Fruit fly (Drosophila melanogaster) whole organism, embryonic: ENCODE results near the gene Ir93a.
A peak's percentile ranks its signal among the peaks of the same experiment; 100 is the strongest.

Source experiments
- B-H2 ChIP-seq: fragments of 200-800 bp; sonication (Bioruptor generic); optimal IDR thresholded peaks from 2 replicates; lab custom pipeline; 2018; ENCODE audit warnings: missing biosample characterization, mild to moderate bottlenecking, missing genetic modification characterization
- CG10654 ChIP-seq: fragments of 200-800 bp; sonication (Bioruptor generic); optimal IDR thresholded peaks from 2 replicates; lab custom pipeline; 2016; ENCODE audit warnings: missing biosample characterization, missing genetic modification characterization
- CG12659 ChIP-seq: fragments of 200-800 bp; sonication (Bioruptor generic); optimal IDR thresholded peaks from 3 replicates; lab custom pipeline; 2017; ENCODE audit warnings: mild to moderate bottlenecking, missing biosample characterization, missing genetic modification reagents, missing genetic modification characterization
- CG12942 ChIP-seq: fragments of 200-800 bp; sonication (Bioruptor generic); optimal IDR thresholded peaks from 3 replicates; lab custom pipeline; 2016; ENCODE audit warnings: missing biosample characterization, missing genetic modification characterization
- CG14667 ChIP-seq: fragments of 200-800 bp; sonication (Bioruptor generic); IDR thresholded peaks from 2 replicates; pipeline ENCODE4 v1.3.6; 2022; ENCODE audit warnings: missing biosample characterization, missing genetic modification characterization
- CG15514 ChIP-seq: fragments of 200-800 bp; sonication (Bioruptor generic); optimal IDR thresholded peaks from 3 replicates; lab custom pipeline; 2017; ENCODE audit warnings: missing biosample characterization, missing genetic modification characterization, mild to moderate bottlenecking, moderate library complexity, missing genetic modification reagents
- CG15696 ChIP-seq: fragments of 200-800 bp; sonication (Bioruptor generic); optimal IDR thresholded peaks from 2 replicates; lab custom pipeline; 2019; ENCODE audit warnings: missing biosample characterization, mild to moderate bottlenecking, missing genetic modification characterization, moderate library complexity
- CG1602 ChIP-seq: fragments of 200-800 bp; sonication (Bioruptor generic); optimal IDR thresholded peaks from 3 replicates; lab custom pipeline; 2016; ENCODE audit warnings: missing biosample characterization, missing genetic modification characterization
- CG1647 ChIP-seq: fragments of 200-800 bp; sonication (Bioruptor generic); optimal IDR thresholded peaks from 3 replicates; lab custom pipeline; 2016; ENCODE audit warnings: missing biosample characterization, missing genetic modification characterization
- CG17186 ChIP-seq: fragments of 200-800 bp; sonication (Bioruptor generic); optimal IDR thresholded peaks from 3 replicates; lab custom pipeline; 2017; ENCODE audit warnings: missing biosample characterization, missing genetic modification reagents, missing genetic modification characterization
- CG17385 ChIP-seq: fragments of 200-800 bp; sonication (Bioruptor generic); optimal IDR thresholded peaks from 3 replicates; lab custom pipeline; 2018; ENCODE audit warnings: missing biosample characterization, mild to moderate bottlenecking, missing genetic modification characterization
- CG17568 ChIP-seq: fragments of 200-800 bp; sonication (Bioruptor generic); optimal IDR thresholded peaks from 2 replicates; lab custom pipeline; 2018; ENCODE audit warnings: missing biosample characterization, mild to moderate bottlenecking, missing genetic modification characterization, moderate library complexity
- CG18262 ChIP-seq: fragments of 200-800 bp; optimal IDR thresholded peaks from 3 replicates; lab custom pipeline; 2019; ENCODE audit warnings: missing biosample characterization, mild to moderate bottlenecking, missing genetic modification characterization, moderate library complexity
- CG1832 ChIP-seq: fragments of 200-800 bp; sonication (Bioruptor generic); optimal IDR thresholded peaks from 2 replicates; lab custom pipeline; 2017; ENCODE audit warnings: missing biosample characterization, mild to moderate bottlenecking, missing genetic modification characterization, inconsistent platforms
- CG2129 ChIP-seq: fragments of 200-800 bp; sonication (Bioruptor generic); IDR thresholded peaks from 2 replicates; pipeline ENCODE4 v1.3.6; 2022; ENCODE audit warnings: missing biosample characterization, missing genetic modification characterization; ENCODE audit not compliant: partially characterized antibody
- CG2889 ChIP-seq: fragments of 200-800 bp; sonication (Bioruptor generic); IDR thresholded peaks from 3 replicates; pipeline ENCODE4 v1.3.6; 2022; ENCODE audit warnings: missing biosample characterization, missing genetic modification characterization
- CG31441 ChIP-seq: fragments of 200-800 bp; sonication (Bioruptor generic); IDR thresholded peaks from 2 replicates; pipeline ENCODE4 v1.3.6; 2022; ENCODE audit warnings: missing biosample characterization, missing genetic modification characterization
- CG3163 ChIP-seq: fragments of 200-800 bp; sonication (Bioruptor generic); optimal IDR thresholded peaks from 3 replicates; lab custom pipeline; 2016; ENCODE audit warnings: missing biosample characterization, missing genetic modification characterization
- CG32772 ChIP-seq: fragments of 200-800 bp; sonication (Bioruptor generic); IDR thresholded peaks from 2 replicates; pipeline ENCODE4 v1.3.6; 2022; ENCODE audit warnings: missing biosample characterization, missing genetic modification characterization
- CG3847 ChIP-seq: fragments of 200-800 bp; sonication (Bioruptor generic); IDR thresholded peaks from 2 replicates; pipeline ENCODE4 v1.3.6; 2022; ENCODE audit warnings: missing biosample characterization, missing genetic modification characterization
- CG6765 ChIP-seq: fragments of 200-800 bp; sonication (Bioruptor generic); optimal IDR thresholded peaks from 3 replicates; lab custom pipeline; 2017; ENCODE audit warnings: missing biosample characterization, mild to moderate bottlenecking, missing genetic modification characterization
- CG6813 ChIP-seq: fragments of 200-800 bp; sonication (Bioruptor generic); optimal IDR thresholded peaks from 2 replicates; lab custom pipeline; 2017; ENCODE audit warnings: missing biosample characterization, missing genetic modification characterization, mild to moderate bottlenecking, moderate library complexity, missing genetic modification reagents
- CHES-1-like ChIP-seq: fragments of 200-800 bp; sonication (Bioruptor generic); optimal IDR thresholded peaks from 2 replicates; lab custom pipeline; 2016; ENCODE audit warnings: missing biosample characterization, missing genetic modification characterization
- Dbx ChIP-seq: fragments of 200-800 bp; sonication (Bioruptor generic); IDR thresholded peaks from 3 replicates; pipeline ENCODE4 v1.3.6; 2022; ENCODE audit warnings: missing biosample characterization, missing genetic modification characterization
- Dip3 ChIP-seq: fragments of 200-800 bp; sonication (Bioruptor generic); optimal IDR thresholded peaks from 3 replicates; lab custom pipeline; 2016; ENCODE audit warnings: missing biosample characterization, missing genetic modification characterization
- Ets65A ChIP-seq: fragments of 200-800 bp; sonication (Bioruptor generic); peaks from one replicate; lab custom pipeline; 2016; ENCODE audit warnings: missing biosample characterization, missing genetic modification characterization
- MBD-R2 ChIP-seq: fragments of 200-800 bp; sonication (Bioruptor generic); IDR thresholded peaks from 2 replicates; pipeline ENCODE4 v1.3.6; 2022; ENCODE audit warnings: missing biosample characterization, missing genetic modification characterization
- NFAT ChIP-seq: fragments of 200-800 bp; sonication (Bioruptor generic); IDR thresholded peaks from 2 replicates; pipeline ENCODE4 v1.3.6; 2022; ENCODE audit warnings: missing biosample characterization, missing genetic modification characterization
- bcd ChIP-seq: fragments of 200-800 bp; sonication (Bioruptor generic); optimal IDR thresholded peaks from 2 replicates; lab custom pipeline; 2017; ENCODE audit warnings: missing biosample characterization, mild to moderate bottlenecking, missing genetic modification characterization
- br ChIP-seq: fragments of >200 bp; optimal IDR thresholded peaks from 2 replicates; lab custom pipeline; 2017
- chif ChIP-seq, 2 experiments: fragments of 200-800 bp; sonication (Bioruptor generic); optimal IDR thresholded peaks; 3 replicates each; lab custom pipeline; 2016; ENCODE audit warnings: missing biosample characterization in 2 of 2, missing genetic modification characterization in 2 of 2
- dimm ChIP-seq: fragments of 200-800 bp; sonication (Bioruptor generic); IDR thresholded peaks from 2 replicates; pipeline ENCODE4 v1.3.6; 2022; ENCODE audit warnings: missing biosample characterization, missing genetic modification characterization
- fd102C ChIP-seq: fragments of 200-800 bp; sonication (Bioruptor generic); optimal IDR thresholded peaks from 2 replicates; lab custom pipeline; 2018; ENCODE audit warnings: missing biosample characterization, mild to moderate bottlenecking, missing genetic modification characterization, moderate library complexity
- fu2 ChIP-seq: fragments of 200-800 bp; sonication (Bioruptor generic); optimal IDR thresholded peaks from 2 replicates; lab custom pipeline; 2016; ENCODE audit warnings: missing biosample characterization, missing genetic modification characterization
- gcm2 ChIP-seq: fragments of 200-800 bp; sonication (Bioruptor generic); optimal IDR thresholded peaks from 2 replicates; lab custom pipeline; 2016; ENCODE audit warnings: missing biosample characterization, missing genetic modification characterization
- hkb ChIP-seq, 2 experiments: fragments of 200-800 bp in 1 of 2; fragments of >200 bp in 1 of 2; sonication (Bioruptor generic) in 1 of 2; IDR thresholded peaks in 1 of 2; optimal IDR thresholded peaks in 1 of 2; 2 replicates each; pipeline versions ENCODE4 v1.3.6 to Lab custom; 2017 to 2022; ENCODE audit warnings: missing biosample characterization in 1 of 2, missing genetic modification characterization in 1 of 2
- maf-S ChIP-seq: fragments of 200-800 bp; sonication (Bioruptor generic); optimal IDR thresholded peaks from 2 replicates; lab custom pipeline; 2016; ENCODE audit warnings: missing biosample characterization, missing genetic modification characterization
- mld ChIP-seq: fragments of 200-800 bp; sonication (Bioruptor generic); IDR thresholded peaks from 3 replicates; pipeline ENCODE4 v1.3.6; 2022; ENCODE audit warnings: missing biosample characterization, missing genetic modification characterization; ENCODE audit not compliant: partially characterized antibody
- nom ChIP-seq: fragments of 200-800 bp; sonication (Bioruptor generic); optimal IDR thresholded peaks from 2 replicates; lab custom pipeline; 2017; ENCODE audit warnings: missing biosample characterization, missing genetic modification characterization, mild to moderate bottlenecking, moderate library complexity, missing genetic modification reagents
- org-1 ChIP-seq: fragments of 200-800 bp; sonication (Bioruptor generic); optimal IDR thresholded peaks from 2 replicates; lab custom pipeline; 2017; ENCODE audit warnings: missing biosample characterization, missing genetic modification characterization
- pum ChIP-seq: fragments of 200-800 bp; sonication (Bioruptor generic); optimal IDR thresholded peaks from 2 replicates; lab custom pipeline; 2016; ENCODE audit warnings: missing biosample characterization, missing genetic modification characterization
- run ChIP-seq: fragments of 200-800 bp; sonication (Bioruptor generic); optimal IDR thresholded peaks from 3 replicates; lab custom pipeline; 2018; ENCODE audit warnings: missing biosample characterization, mild to moderate bottlenecking, missing genetic modification characterization
- sc ChIP-seq, 3 experiments: fragments of >200 bp in 2 of 3; fragments of 200-800 bp in 1 of 3; sonication (Bioruptor generic) in 1 of 3; optimal IDR thresholded peaks; 2 replicates in 2 of 3; 3 replicates in 1 of 3; lab custom pipeline; 2017; ENCODE audit warnings: mild to moderate bottlenecking in 1 of 3, missing biosample characterization in 1 of 3, missing genetic modification characterization in 1 of 3, missing genetic modification reagents in 1 of 3
- sr ChIP-seq: fragments of 200-800 bp; sonication (Bioruptor generic); IDR thresholded peaks from 3 replicates; pipeline ENCODE4 v1.3.6; 2022; ENCODE audit warnings: missing biosample characterization, missing genetic modification characterization
- ssp ChIP-seq: fragments of 200-800 bp; sonication (Bioruptor generic); IDR thresholded peaks from 2 replicates; pipeline ENCODE4 v1.3.6; 2022; ENCODE audit warnings: missing biosample characterization, missing genetic modification characterization
- trem ChIP-seq: fragments of 200-800 bp; optimal IDR thresholded peaks from 3 replicates; lab custom pipeline; 2019; ENCODE audit warnings: missing biosample characterization, mild to moderate bottlenecking, missing genetic modification characterization, moderate library complexity
- unpg ChIP-seq: fragments of 200-800 bp; sonication (Bioruptor generic); optimal IDR thresholded peaks from 3 replicates; lab custom pipeline; 2018; ENCODE audit warnings: missing biosample characterization, mild to moderate bottlenecking, missing genetic modification characterization, moderate library complexity
- wek ChIP-seq: fragments of 200-800 bp; sonication (Bioruptor generic); optimal IDR thresholded peaks from 3 replicates; lab custom pipeline; 2018; ENCODE audit warnings: missing biosample characterization, mild to moderate bottlenecking, missing genetic modification characterization, moderate library complexity
- zen ChIP-seq: fragments of 200-800 bp; sonication (Bioruptor generic); optimal IDR thresholded peaks from 3 replicates; lab custom pipeline; 2018; ENCODE audit warnings: missing biosample characterization, mild to moderate bottlenecking, missing genetic modification characterization, moderate library complexity

The Ir93a gene

DNA sequence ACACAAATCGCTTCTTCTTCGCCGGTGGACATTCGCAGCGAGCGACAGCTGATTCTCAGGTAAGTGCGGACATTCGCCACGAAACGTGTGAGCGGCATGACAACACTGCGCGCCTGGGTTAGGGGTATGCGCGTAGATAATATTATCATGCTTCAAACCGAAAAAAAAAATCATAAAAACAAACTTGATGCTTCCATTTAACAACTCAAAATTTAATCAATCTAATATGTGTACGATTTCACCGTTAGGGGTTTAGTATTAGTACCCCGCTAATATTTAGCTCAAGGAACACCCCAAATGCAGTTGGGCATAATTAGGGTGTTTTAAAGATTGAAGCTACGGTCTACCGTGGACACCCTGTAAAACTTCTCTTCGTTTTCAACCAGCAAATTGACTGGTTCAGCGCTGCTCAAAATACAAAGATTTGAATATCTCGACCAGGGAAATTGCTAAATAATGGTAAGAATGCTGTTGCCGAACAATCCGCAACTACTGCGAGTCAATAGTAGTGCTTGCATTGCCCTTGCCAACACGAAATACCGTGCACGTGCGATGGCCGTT, 37.9 kb downstream of the Ir93a start, which contains the start of the genes CG17271 and RpS20 (continued):
- TF ChIP-seq zen (tag; lab: Kevin White, UChicago): peak; percentile 88
- peak; percentile 94 for TF ChIP-seq CG15514
- TF ChIP-seq pum (GFP tag; lab: Kevin White, UChicago): peak; percentile 96
- peak; percentile 18 for TF ChIP-seq hkb (optimal IDR thresholded peaks at IDR 0.05; lab: Kevin White, UChicago)
- TF ChIP-seq hkb (GFP tag; IDR thresholded peaks at IDR 0.05; lab: Robert Waterston, UW): peak; percentile 91
- no peak for TF ChIP-seq sc (optimal IDR thresholded peaks at IDR 0.05; lab: Kevin White, UChicago)
- peak; percentile 58 for TF ChIP-seq sc (GFP tag; optimal IDR thresholded peaks at IDR 0.05; lab: Kevin White, UChicago)
- TF ChIP-seq CG6813: peak; percentile 52
- TF ChIP-seq MBD-R2 (GFP tag; lab: Robert Waterston, UW): peak; percentile 93
- TF ChIP-seq CG18262 (tag; lab: Kevin White, UChicago): peak; percentile 79
- peak; percentile 94 for TF ChIP-seq CG12942 (GFP tag; lab: Kevin White, UChicago)
- peak; percentile 65 for TF ChIP-seq run
- TF ChIP-seq chif (GFP tag; optimal IDR thresholded peaks at IDR 0.05; lab: Kevin White, UChicago): peak; percentile 89 to 95
- no peak for TF ChIP-seq CG2129 (GFP tag; lab: Robert Waterston, UW)
- peak; percentile 68 for TF ChIP-seq dimm (GFP tag; lab: Robert Waterston, UW)
- peak; percentile 86 for TF ChIP-seq org-1
- peak; percentile 86 for TF ChIP-seq CG3163 (GFP tag; lab: Kevin White, UChicago)
- TF ChIP-seq NFAT (GFP tag; lab: Robert Waterston, UW): peak; percentile 78
- peak; percentile 87 for TF ChIP-seq CG32772 (GFP tag; lab: Robert Waterston, UW)
- TF ChIP-seq CG6765: peak; percentile 84
- peak; percentile 92 for TF ChIP-seq ssp (GFP tag; lab: Robert Waterston, UW)
- TF ChIP-seq CG12659 (GFP tag; lab: Kevin White, UChicago): peak; percentile 96
- TF ChIP-seq CG2889 (GFP tag; lab: Robert Waterston, UW): peak; percentile 86
- TF ChIP-seq CG17568: peak; percentile 85
- TF ChIP-seq unpg (GFP tag; lab: Kevin White, UChicago): peak; percentile 89
- TF ChIP-seq Dbx: peak; percentile 91
- peak; percentile 64 for TF ChIP-seq trem (tag; lab: Kevin White, UChicago)
- peak; percentile 88 for TF ChIP-seq gcm2 (GFP tag; lab: Kevin White, UChicago)
- peak; percentile 73 for TF ChIP-seq fd102C (GFP tag; lab: Kevin White, UChicago)
- no peak for TF ChIP-seq br (lab: Kevin White, UChicago)
- peak; percentile 97 for TF ChIP-seq CHES-1-like (GFP tag; lab: Kevin White, UChicago)
- TF ChIP-seq maf-S (GFP tag; lab: Kevin White, UChicago): peak; percentile 90
- TF ChIP-seq mld (GFP tag; lab: Robert Waterston, UW): no peak
- peak; percentile 100 for TF ChIP-seq wek (GFP tag; lab: Kevin White, UChicago)
- peak; percentile 90 for TF ChIP-seq CG1647
- peak; percentile 85 for TF ChIP-seq CG15696 (tag; lab: Kevin White, UChicago)
- peak; percentile 94 for TF ChIP-seq CG10654
- TF ChIP-seq fu2 (GFP tag; lab: Kevin White, UChicago): peak; percentile 94
- peak; percentile 81 for TF ChIP-seq CG14667
- peak; percentile 98 for TF ChIP-seq CG17385 (GFP tag; lab: Kevin White, UChicago)
- TF ChIP-seq Dip3: peak; percentile 95
- TF ChIP-seq CG1602 (GFP tag; lab: Kevin White, UChicago): peak; percentile 88
- TF ChIP-seq B-H2 (GFP tag; lab: Kevin White, UChicago): peak; percentile 90
- TF ChIP-seq CG1832 (GFP tag; lab: Kevin White, UChicago): no peak
- peak; percentile 75 for TF ChIP-seq nom (GFP tag; lab: Kevin White, UChicago)
- TF ChIP-seq Ets65A (GFP tag; lab: Kevin White, UChicago): peak; percentile 99
- TF ChIP-seq CG3847 (GFP tag; lab: Robert Waterston, UW): peak; percentile 90
- peak; percentile 91 for TF ChIP-seq CG17186 (GFP tag; lab: Kevin White, UChicago)
- 0 out of 3 replicates have a peak, but pooled peaks have one; percentile 5 for TF ChIP-seq sr (GFP tag; lab: Robert Waterston, UW)
- TF ChIP-seq bcd: peak; percentile 90
- TF ChIP-seq CG31441 (GFP tag; lab: Robert Waterston, UW): peak; percentile 87
